Worm (Caenorhabditis elegans) whole organism, L3 larva: ENCODE measurements around the gene moc-5.

Experiments used
- ama-1 ChIP-seq: fragments of 150-350 bp; optimal IDR thresholded peaks from 2 replicates; lab custom pipeline; 2018
- egl-27 ChIP-seq: sonication (generic microtip); optimal IDR thresholded peaks from 4 replicates; lab custom pipeline; 2017; ENCODE audit warnings: missing biosample characterization, missing genetic modification reagents, missing genetic modification characterization
- elt-1 ChIP-seq: fragments of 150-350 bp; optimal IDR thresholded peaks from 2 replicates; lab custom pipeline; 2014; ENCODE audit warnings: missing biosample characterization, missing genetic modification characterization
- lin-39 ChIP-seq: fragments of 150-350 bp; optimal IDR thresholded peaks from 2 replicates; lab custom pipeline; 2018; ENCODE audit warnings: missing biosample characterization, missing genetic modification reagents, missing genetic modification characterization
- nhr-11 ChIP-seq: fragments of 150-350 bp; optimal IDR thresholded peaks from 2 replicates; lab custom pipeline; 2014; ENCODE audit warnings: missing biosample characterization, missing genetic modification characterization
- nhr-77 ChIP-seq: fragments of 150-350 bp; optimal IDR thresholded peaks from 2 replicates; lab custom pipeline; 2014; ENCODE audit warnings: missing biosample characterization, missing genetic modification characterization
- skn-1 ChIP-seq: fragments of 150-350 bp; optimal IDR thresholded peaks from 2 replicates; lab custom pipeline; 2014; ENCODE audit warnings: missing biosample characterization, missing genetic modification characterization
- snpc-4 ChIP-seq: fragments of 150-350 bp; optimal IDR thresholded peaks from 2 replicates; lab custom pipeline; 2014; ENCODE audit warnings: missing biosample characterization, missing genetic modification characterization
- unc-39 ChIP-seq: sonication (generic microtip); optimal IDR thresholded peaks from 4 replicates; lab custom pipeline; 2017; ENCODE audit warnings: missing biosample characterization, missing genetic modification characterization
- unc-62 ChIP-seq: fragments of 150-350 bp; sonication (generic microtip); optimal IDR thresholded peaks from 4 replicates; lab custom pipeline; 2014; ENCODE audit warnings: missing biosample characterization, missing genetic modification reagents, missing genetic modification characterization
- zag-1 ChIP-seq: fragments of 150-350 bp; optimal IDR thresholded peaks from 2 replicates; lab custom pipeline; 2014; ENCODE audit warnings: missing biosample characterization, missing genetic modification characterization

DNA sequence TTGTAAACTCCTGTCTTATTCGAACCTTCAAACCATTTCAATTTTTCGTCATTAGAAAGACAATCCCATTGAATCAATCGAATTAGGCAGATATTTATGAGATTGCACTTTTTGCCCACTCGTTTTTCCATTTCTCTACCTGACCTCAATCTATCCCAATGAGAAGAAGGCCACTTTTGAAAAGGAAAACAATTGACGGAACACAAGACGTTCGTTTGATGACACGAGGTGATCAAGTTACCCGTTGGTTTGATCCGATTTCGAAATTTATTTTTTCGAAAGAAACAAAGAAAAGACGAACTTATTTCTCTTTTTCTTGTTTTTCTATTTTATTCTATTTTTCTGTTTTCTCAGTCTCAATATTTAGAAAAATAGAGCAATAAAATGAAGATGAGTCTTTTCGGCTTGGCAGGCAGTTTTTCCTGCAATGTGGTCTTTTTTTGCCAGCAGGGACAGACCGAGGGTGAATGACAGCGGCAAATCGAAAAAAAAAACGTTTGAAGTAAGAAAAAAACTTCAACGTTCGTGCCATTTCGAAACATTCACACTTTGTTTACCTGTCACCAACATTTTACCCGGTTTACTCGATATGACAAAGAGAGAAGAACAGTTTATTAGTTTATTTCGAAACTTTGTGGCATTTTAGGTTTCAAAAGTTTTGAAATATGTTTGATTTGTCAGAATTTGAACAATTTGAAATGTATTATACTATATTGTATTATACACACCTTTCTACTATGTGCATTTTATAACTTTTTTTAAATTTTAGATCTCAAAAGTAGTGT, 17.6 kb downstream of the moc-5 start:
- TF ChIP-seq egl-27 (tag; lab: Kevin White, UChicago) (no peak), zag-1 (no peak), nhr-11 (tag; lab: Kevin White, UChicago) (no peak), ama-1 (lab: Kevin White, UChicago) (no peak), unc-62 (no peak), skn-1 (tag; lab: Kevin White, UChicago) (no peak), snpc-4 (no peak), nhr-77 (tag; lab: Kevin White, UChicago) (no peak), unc-39 (tag; lab: Kevin White, UChicago) (no peak), elt-1 (no peak), lin-39 (no peak)
